Fruit fly (Drosophila melanogaster) whole organism, embryonic: Measurements from ENCODE around the gene aop.
A peak's percentile ranks its signal among the peaks of the same experiment; 100 is the strongest.

Experiments used
- Atf3 ChIP-seq: fragments of 200-800 bp; sonication (Bioruptor generic); optimal IDR thresholded peaks from 3 replicates; lab custom pipeline; 2016; ENCODE audit warnings: missing biosample characterization, missing genetic modification characterization
- Awh ChIP-seq: fragments of 200-800 bp; sonication (Bioruptor generic); IDR thresholded peaks from 2 replicates; pipeline ENCODE4, ENCODE4 v1.3.6; 2022; ENCODE audit warnings: missing biosample characterization, missing genetic modification characterization
- Bgb ChIP-seq: fragments of 200-800 bp; sonication (Bioruptor generic); IDR thresholded peaks from 2 replicates; pipeline ENCODE4 v1.3.6; 2022; ENCODE audit warnings: missing biosample characterization, missing genetic modification characterization; ENCODE audit not compliant: partially characterized antibody
- CG11456 ChIP-seq: fragments of 200-800 bp; sonication (Bioruptor generic); IDR thresholded peaks from 3 replicates; pipeline ENCODE4 v1.3.6; 2022; ENCODE audit warnings: missing biosample characterization, missing genetic modification characterization
- CG12219 ChIP-seq: fragments of 200-800 bp; sonication (Bioruptor generic); optimal IDR thresholded peaks from 3 replicates; lab custom pipeline; 2018; ENCODE audit warnings: missing biosample characterization, mild to moderate bottlenecking, missing genetic modification characterization
- CG13624 ChIP-seq: fragments of 200-800 bp; sonication (Bioruptor generic); optimal IDR thresholded peaks from 2 replicates; lab custom pipeline; 2016; ENCODE audit warnings: missing biosample characterization, missing genetic modification characterization
- CG13775 ChIP-seq: fragments of 200-800 bp; sonication (Bioruptor generic); optimal IDR thresholded peaks from 3 replicates; lab custom pipeline; 2017; ENCODE audit warnings: missing biosample characterization, mild to moderate bottlenecking, missing genetic modification characterization
- CG16863 ChIP-seq: fragments of 200-800 bp; sonication (Bioruptor generic); optimal IDR thresholded peaks from 3 replicates; lab custom pipeline; 2016; ENCODE audit warnings: missing biosample characterization, missing genetic modification characterization
- CG17361 ChIP-seq: fragments of 200-800 bp; sonication (Bioruptor generic); IDR thresholded peaks from 3 replicates; pipeline ENCODE4 v1.3.6; 2022; ENCODE audit warnings: missing biosample characterization, missing genetic modification characterization
- CG17829 ChIP-seq: fragments of 200-800 bp; optimal IDR thresholded peaks from 2 replicates; lab custom pipeline; 2019; ENCODE audit warnings: missing biosample characterization, mild to moderate bottlenecking, missing genetic modification characterization, moderate library complexity
- CG30020 ChIP-seq: fragments of 200-800 bp; optimal IDR thresholded peaks from 2 replicates; lab custom pipeline; 2019; ENCODE audit warnings: missing biosample characterization, mild to moderate bottlenecking, missing genetic modification characterization, moderate library complexity
- CG32532 ChIP-seq: fragments of 200-800 bp; sonication (Bioruptor generic); IDR thresholded peaks from 2 replicates; pipeline ENCODE4 v1.3.6; 2022; ENCODE audit warnings: missing biosample characterization, missing genetic modification characterization
- CG34376 ChIP-seq: fragments of 200-800 bp; sonication (Bioruptor generic); optimal IDR thresholded peaks from 2 replicates; lab custom pipeline; 2018; ENCODE audit warnings: missing biosample characterization, mild to moderate bottlenecking, missing genetic modification characterization
- CG4404 ChIP-seq: fragments of 200-800 bp; sonication (Bioruptor generic); IDR thresholded peaks from 2 replicates; pipeline ENCODE4 v1.3.6; 2022; ENCODE audit warnings: missing biosample characterization, missing genetic modification characterization
- CG4730 ChIP-seq: fragments of 200-800 bp; sonication (Bioruptor generic); IDR thresholded peaks from 2 replicates; pipeline ENCODE4 v1.3.6; 2022; ENCODE audit warnings: missing biosample characterization, missing genetic modification characterization
- CG5180 ChIP-seq: fragments of 200-800 bp; sonication (Bioruptor generic); optimal IDR thresholded peaks from 3 replicates; lab custom pipeline; 2017; ENCODE audit warnings: missing biosample characterization, missing genetic modification characterization, mild to moderate bottlenecking, moderate library complexity, missing genetic modification reagents
- CG6654 ChIP-seq: fragments of 200-800 bp; sonication (Bioruptor generic); optimal IDR thresholded peaks from 2 replicates; lab custom pipeline; 2017; ENCODE audit warnings: missing biosample characterization, mild to moderate bottlenecking, missing genetic modification characterization
- CG6689 ChIP-seq: fragments of 200-800 bp; sonication (Bioruptor generic); IDR thresholded peaks from 2 replicates; pipeline ENCODE4 v1.3.6; 2022; ENCODE audit warnings: missing biosample characterization, missing genetic modification characterization
- CG7839 ChIP-seq: fragments of 200-800 bp; sonication (Bioruptor generic); optimal IDR thresholded peaks from 3 replicates; lab custom pipeline; 2018; ENCODE audit warnings: missing biosample characterization, mild to moderate bottlenecking, missing genetic modification characterization, moderate library complexity
- CrebB ChIP-seq: fragments of 200-800 bp; sonication (Bioruptor generic); optimal IDR thresholded peaks from 3 replicates; lab custom pipeline; 2018; ENCODE audit warnings: missing biosample characterization, mild to moderate bottlenecking, missing genetic modification characterization
- D19A ChIP-seq: fragments of 200-800 bp; optimal IDR thresholded peaks from 3 replicates; lab custom pipeline; 2019; ENCODE audit warnings: missing biosample characterization, mild to moderate bottlenecking, missing genetic modification characterization, moderate library complexity
- Dbx ChIP-seq: fragments of 200-800 bp; sonication (Bioruptor generic); IDR thresholded peaks from 3 replicates; pipeline ENCODE4 v1.3.6; 2022; ENCODE audit warnings: missing biosample characterization, missing genetic modification characterization
- Doc2 ChIP-seq: fragments of 200-800 bp; sonication (Bioruptor generic); IDR thresholded peaks from 2 replicates; pipeline ENCODE4 v1.3.6; 2022; ENCODE audit warnings: missing biosample characterization, missing genetic modification characterization
- Dref ChIP-seq: fragments of 200-800 bp; sonication (Bioruptor generic); IDR thresholded peaks from 2 replicates; pipeline ENCODE4 v1.3.6; 2022; ENCODE audit warnings: missing biosample characterization, missing genetic modification characterization
- Drgx ChIP-seq: fragments of 200-800 bp; sonication (Bioruptor generic); IDR thresholded peaks from 2 replicates; pipeline ENCODE4 v1.3.6; 2022; ENCODE audit warnings: missing biosample characterization, missing genetic modification characterization
- ERR ChIP-seq: fragments of 200-800 bp; sonication (Bioruptor generic); optimal IDR thresholded peaks from 2 replicates; lab custom pipeline; 2016; ENCODE audit warnings: missing biosample characterization, missing genetic modification characterization
- Ets65A ChIP-seq: fragments of 200-800 bp; sonication (Bioruptor generic); peaks from one replicate; lab custom pipeline; 2016; ENCODE audit warnings: missing biosample characterization, missing genetic modification characterization
- HmgZ ChIP-seq: fragments of 200-800 bp; sonication (Bioruptor generic); optimal IDR thresholded peaks from 2 replicates; lab custom pipeline; 2018; ENCODE audit warnings: missing biosample characterization, mild to moderate bottlenecking, missing genetic modification characterization
- PHDP ChIP-seq: fragments of 200-800 bp; sonication (Bioruptor generic); optimal IDR thresholded peaks from 3 replicates; lab custom pipeline; 2018; ENCODE audit warnings: missing biosample characterization, mild to moderate bottlenecking, missing genetic modification characterization, moderate library complexity
- Sin3A ChIP-seq: fragments of >200 bp; optimal IDR thresholded peaks from 2 replicates; lab custom pipeline; 2018
- Vsx1 ChIP-seq: fragments of 200-800 bp; sonication (Bioruptor generic); optimal IDR thresholded peaks from 2 replicates; lab custom pipeline; 2017; ENCODE audit warnings: missing biosample characterization, mild to moderate bottlenecking, missing genetic modification characterization, missing genetic modification reagents
- Xbp1 ChIP-seq: fragments of 200-800 bp; sonication (Bioruptor generic); optimal IDR thresholded peaks from 3 replicates; lab custom pipeline; 2016; ENCODE audit warnings: missing biosample characterization, mild to moderate bottlenecking, missing genetic modification characterization
- Xrp1 ChIP-seq: fragments of 200-800 bp; sonication (Bioruptor generic); IDR thresholded peaks from 2 replicates; pipeline ENCODE4 v1.3.6; 2022; ENCODE audit warnings: missing biosample characterization, missing genetic modification characterization
- al ChIP-seq: fragments of 200-800 bp; sonication (Bioruptor generic); IDR thresholded peaks from 2 replicates; pipeline ENCODE4 v1.3.6; 2022; ENCODE audit warnings: missing biosample characterization, missing genetic modification characterization
- bab2 ChIP-seq: fragments of 200-800 bp; sonication (Bioruptor generic); optimal IDR thresholded peaks from 2 replicates; lab custom pipeline; 2016; ENCODE audit warnings: missing biosample characterization, missing genetic modification characterization
- cato ChIP-seq: fragments of 200-800 bp; sonication (Bioruptor generic); optimal IDR thresholded peaks from 2 replicates; lab custom pipeline; 2016; ENCODE audit warnings: missing biosample characterization, missing genetic modification characterization, borderline replicate concordance
- crc ChIP-seq: fragments of 200-800 bp; sonication (Bioruptor generic); optimal IDR thresholded peaks from 2 replicates; lab custom pipeline; 2016; ENCODE audit warnings: missing biosample characterization, missing genetic modification characterization
- dmrt11E ChIP-seq: fragments of 200-800 bp; sonication (Bioruptor generic); optimal IDR thresholded peaks from 3 replicates; lab custom pipeline; 2018; ENCODE audit warnings: missing biosample characterization, mild to moderate bottlenecking, missing genetic modification characterization, moderate library complexity
- dysf ChIP-seq: fragments of 200-800 bp; sonication (Bioruptor generic); IDR thresholded peaks from 3 replicates; pipeline ENCODE4 v1.3.6; 2022; ENCODE audit warnings: missing biosample characterization, missing genetic modification characterization
- ewg ChIP-seq: fragments of 200-800 bp; sonication (Bioruptor generic); optimal IDR thresholded peaks from 3 replicates; lab custom pipeline; 2017; ENCODE audit warnings: mild to moderate bottlenecking, missing biosample characterization, missing genetic modification reagents, missing genetic modification characterization
- fd64A ChIP-seq: fragments of 200-800 bp; sonication (Bioruptor generic); optimal IDR thresholded peaks from 3 replicates; lab custom pipeline; 2018; ENCODE audit warnings: missing biosample characterization, mild to moderate bottlenecking, missing genetic modification characterization
- grau ChIP-seq: fragments of 200-800 bp; optimal IDR thresholded peaks from 3 replicates; lab custom pipeline; 2019; ENCODE audit warnings: missing biosample characterization, mild to moderate bottlenecking, missing genetic modification characterization, moderate library complexity
- lov ChIP-seq, 2 experiments: fragments of 200-800 bp in 1 of 2; fragments of >200 bp in 1 of 2; sonication (Bioruptor generic) in 1 of 2; IDR thresholded peaks in 1 of 2; optimal IDR thresholded peaks in 1 of 2; 2 replicates in 1 of 2; 3 replicates in 1 of 2; pipeline versions ENCODE4 v1.3.6 to Lab custom; 2017 to 2022; ENCODE audit warnings: missing biosample characterization in 1 of 2, missing genetic modification characterization in 1 of 2
- maf-S ChIP-seq: fragments of 200-800 bp; sonication (Bioruptor generic); optimal IDR thresholded peaks from 2 replicates; lab custom pipeline; 2016; ENCODE audit warnings: missing biosample characterization, missing genetic modification characterization
- onecut ChIP-seq: fragments of 200-800 bp; sonication (Bioruptor generic); IDR thresholded peaks from 2 replicates; pipeline ENCODE4 v1.3.6; 2022; ENCODE audit warnings: missing biosample characterization, missing genetic modification characterization
- org-1 ChIP-seq: fragments of 200-800 bp; sonication (Bioruptor generic); optimal IDR thresholded peaks from 2 replicates; lab custom pipeline; 2017; ENCODE audit warnings: missing biosample characterization, missing genetic modification characterization
- ro ChIP-seq: fragments of 200-800 bp; sonication (Bioruptor generic); IDR thresholded peaks from 2 replicates; pipeline ENCODE4 v1.3.6; 2022; ENCODE audit warnings: missing biosample characterization, missing genetic modification characterization
- so ChIP-seq: fragments of 200-800 bp; sonication (Bioruptor generic); IDR thresholded peaks from 3 replicates; pipeline ENCODE4 v1.3.6; 2022; ENCODE audit warnings: missing biosample characterization, missing genetic modification characterization
- sr ChIP-seq: fragments of 200-800 bp; sonication (Bioruptor generic); IDR thresholded peaks from 3 replicates; pipeline ENCODE4 v1.3.6; 2022; ENCODE audit warnings: missing biosample characterization, missing genetic modification characterization
- stc ChIP-seq: fragments of 200-800 bp; sonication (Bioruptor generic); IDR thresholded peaks from 2 replicates; pipeline ENCODE4 v1.3.6; 2022; ENCODE audit warnings: missing biosample characterization, missing genetic modification characterization
- tin ChIP-seq: fragments of 200-800 bp; sonication (Bioruptor generic); optimal IDR thresholded peaks from 3 replicates; lab custom pipeline; 2016; ENCODE audit warnings: missing biosample characterization, missing genetic modification characterization
- tna ChIP-seq: fragments of 200-800 bp; sonication (Bioruptor generic); IDR thresholded peaks from 2 replicates; pipeline ENCODE4 v1.3.6; 2022; ENCODE audit warnings: missing biosample characterization, missing genetic modification characterization; ENCODE audit not compliant: partially characterized antibody

Gene aop

DNA sequence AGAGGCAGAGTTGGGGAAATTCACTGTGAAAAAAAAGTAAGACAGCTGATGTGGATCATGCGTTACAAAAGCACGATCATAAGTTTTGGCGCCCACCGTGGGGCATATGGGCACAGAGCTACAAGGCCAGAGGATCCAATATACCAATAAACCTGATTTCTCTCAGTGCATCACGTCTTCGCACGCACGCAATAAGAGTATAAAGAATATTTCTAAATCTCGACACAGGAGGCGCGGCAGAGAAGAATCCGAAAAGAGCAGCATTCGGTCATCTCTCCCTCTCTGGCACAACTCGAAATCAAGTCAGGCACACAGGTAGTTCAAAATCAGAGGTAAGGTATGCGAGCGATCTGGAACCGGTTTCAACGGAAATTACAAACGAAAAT is 15.0 kb downstream of the aop start (continued):
- TF ChIP-seq grau (tag; lab: Kevin White, UChicago) = peak; percentile 82
- TF ChIP-seq Ets65A (GFP tag; lab: Kevin White, UChicago) = peak; percentile 99
- TF ChIP-seq CG34376 = no peak
- peak; percentile 70 for TF ChIP-seq CG6654
- TF ChIP-seq CrebB = peak; percentile 72
- no peak for TF ChIP-seq tna
- peak; percentile 85 for TF ChIP-seq stc
- TF ChIP-seq CG16863 (GFP tag; lab: Kevin White, UChicago) = peak; percentile 95
- peak; percentile 72 for TF ChIP-seq CG5180 (GFP tag; lab: Kevin White, UChicago)
- TF ChIP-seq so (GFP tag; lab: Robert Waterston, UW) = peak; percentile 74
- TF ChIP-seq tin (GFP tag; lab: Kevin White, UChicago) = peak; percentile 85
- TF ChIP-seq ewg (GFP tag; lab: Kevin White, UChicago) = peak; percentile 85
- peak; percentile 91 for TF ChIP-seq Drgx (GFP tag; lab: Robert Waterston, UW)
- TF ChIP-seq Bgb (GFP tag; lab: Robert Waterston, UW) = 0 out of 2 replicates have a peak, but pooled peaks have one; percentile 14
- peak; percentile 86 for TF ChIP-seq CG11456 (GFP tag; lab: Robert Waterston, UW)
- TF ChIP-seq sr (GFP tag; lab: Robert Waterston, UW) = peak; percentile 82; the same call in 2 of the 3 replicates
- no peak for TF ChIP-seq lov (optimal IDR thresholded peaks at IDR 0.05; lab: Kevin White, UChicago)
- TF ChIP-seq lov (GFP tag; IDR thresholded peaks at IDR 0.05; lab: Robert Waterston, UW) = peak; percentile 97
- TF ChIP-seq CG30020 = peak; percentile 51
- TF ChIP-seq CG17361 (GFP tag; lab: Robert Waterston, UW) = peak; percentile 91
- TF ChIP-seq CG4730 (GFP tag; lab: Robert Waterston, UW) = peak; percentile 86
- peak; percentile 98 for TF ChIP-seq Xrp1
- peak; percentile 81 for TF ChIP-seq crc (GFP tag; lab: Kevin White, UChicago)
- TF ChIP-seq Awh (GFP tag; lab: Robert Waterston, UW) = peak; percentile 92
- TF ChIP-seq CG12219 = peak; percentile 80
- peak; percentile 95 for TF ChIP-seq CG17829 (tag; lab: Kevin White, UChicago)
- TF ChIP-seq dmrt11E (tag; lab: Kevin White, UChicago) = peak; percentile 97
- no peak for TF ChIP-seq Dref (GFP tag; lab: Robert Waterston, UW)
- no peak for TF ChIP-seq Sin3A (lab: Kevin White, UChicago)
- TF ChIP-seq maf-S (GFP tag; lab: Kevin White, UChicago) = peak; percentile 63
- TF ChIP-seq Dbx (GFP tag; lab: Robert Waterston, UW) = peak; percentile 80
- peak; percentile 73 for TF ChIP-seq Vsx1
- TF ChIP-seq PHDP (tag; lab: Kevin White, UChicago) = peak; percentile 83
- TF ChIP-seq bab2 (GFP tag; lab: Kevin White, UChicago) = peak; percentile 94
- peak; percentile 86 for TF ChIP-seq D19A (tag; lab: Kevin White, UChicago)
- TF ChIP-seq org-1 = peak; percentile 90
- TF ChIP-seq Atf3 (GFP tag; lab: Kevin White, UChicago) = peak; percentile 94
- peak; percentile 92 for TF ChIP-seq CG7839 (tag; lab: Kevin White, UChicago)
- TF ChIP-seq Doc2 = peak; percentile 19; the same call in 1 of the 2 replicates
- TF ChIP-seq ERR (GFP tag; lab: Kevin White, UChicago) = peak; percentile 56
- TF ChIP-seq ro = peak; percentile 84
- TF ChIP-seq CG4404 (GFP tag; lab: Robert Waterston, UW) = peak; percentile 96
- TF ChIP-seq Xbp1 (GFP tag; lab: Kevin White, UChicago) = peak; percentile 85
- TF ChIP-seq CG13624 = peak; percentile 80
- peak; percentile 92 for TF ChIP-seq CG6689
- TF ChIP-seq cato (GFP tag; lab: Kevin White, UChicago) = peak; percentile 72
- peak; percentile 70 for TF ChIP-seq fd64A (GFP tag; lab: Kevin White, UChicago)
- TF ChIP-seq dysf (GFP tag; lab: Robert Waterston, UW) = peak; percentile 91
- peak; percentile 61 for TF ChIP-seq HmgZ (tag; lab: Kevin White, UChicago)
- TF ChIP-seq CG32532 (GFP tag; lab: Robert Waterston, UW) = peak; percentile 90
- TF ChIP-seq al (GFP tag; lab: Robert Waterston, UW) = peak; percentile 63
- TF ChIP-seq onecut (GFP tag; lab: Robert Waterston, UW) = peak; percentile 87
- peak; percentile 91 for TF ChIP-seq CG13775 (GFP tag; lab: Kevin White, UChicago)
